Worm (Caenorhabditis elegans) whole organism, midembryonic: ENCODE data around the gene F13E9.5.

Experiments used
- T22C8.4 ChIP-seq: fragments of 200-800 bp; sonication (Bioruptor generic); IDR thresholded peaks from 2 replicates; pipeline ENCODE4 v1.3.6; 2022; ENCODE audit warnings: missing genetic modification characterization, missing compliant biosample characterization
- cog-1 ChIP-seq: sonication (generic microtip); optimal IDR thresholded peaks from 2 replicates; lab custom pipeline; 2016; ENCODE audit warnings: missing genetic modification characterization, missing compliant biosample characterization
- flt-1 ChIP-seq: fragments of 200-800 bp; sonication (Bioruptor generic); IDR thresholded peaks from 2 replicates; pipeline ENCODE4 v1.3.6; 2022; ENCODE audit warnings: missing genetic modification characterization, missing compliant biosample characterization
- klf-2 ChIP-seq: fragments of 200-800 bp; sonication (Bioruptor generic); conservative IDR thresholded peaks from 2 replicates; pipeline ENCODE4 v1.3.6; 2022; ENCODE audit warnings: missing genetic modification reagents, missing genetic modification characterization, missing compliant biosample characterization
- ref-1 ChIP-seq: fragments of 200-800 bp; sonication (Bioruptor generic); conservative IDR thresholded peaks from 2 replicates; pipeline ENCODE4 v1.3.6; 2022; ENCODE audit warnings: missing genetic modification reagents, missing genetic modification characterization, missing compliant biosample characterization
- tab-1 ChIP-seq: fragments of 200-800 bp; sonication (Bioruptor generic); IDR thresholded peaks from 2 replicates; pipeline ENCODE4 v1.3.6; 2022; ENCODE audit warnings: missing genetic modification characterization, missing compliant biosample characterization
- ztf-23 ChIP-seq: fragments of 200-800 bp; sonication (Bioruptor generic); IDR thresholded peaks from 2 replicates; pipeline ENCODE4 v1.3.6; 2022; ENCODE audit warnings: missing genetic modification reagents, missing genetic modification characterization, missing compliant biosample characterization

DNA sequence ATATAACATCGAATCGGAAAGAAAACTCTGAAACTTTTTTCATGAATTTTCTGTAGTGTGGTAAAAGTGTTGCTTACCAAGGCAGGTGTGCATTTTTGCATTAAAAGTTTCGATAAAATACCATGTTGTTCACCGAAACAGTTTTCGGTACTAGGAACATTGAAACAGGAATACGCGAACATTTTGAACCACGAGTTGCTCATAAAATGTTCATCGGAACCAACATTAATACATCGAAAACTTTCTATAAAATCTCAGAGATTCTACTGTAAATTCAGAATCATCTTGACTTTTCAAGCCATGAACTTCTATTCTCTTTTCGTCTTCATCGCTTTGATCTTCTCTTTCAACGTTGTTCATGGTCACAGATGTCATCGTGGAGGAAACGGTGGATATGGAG, 3.9 kb downstream of the F13E9.5 start, which contains the start of gene fipr-15:
- TF ChIP-seq T22C8.4 (GFP tag; lab: Robert Waterston, UW) (no peak), klf-2 (GFP tag; lab: Robert Waterston, UW) (no peak), cog-1 (no peak), tab-1 (GFP tag; lab: Robert Waterston, UW) (no peak), ztf-23 (GFP tag; lab: Robert Waterston, UW) (no peak), ref-1 (GFP tag; lab: Robert Waterston, UW) (no peak), flt-1 (GFP tag; lab: Robert Waterston, UW) (no peak)
